Worm (Caenorhabditis elegans) whole organism, late embryonic: ENCODE results near the gene mif-4.
"Not testable (repeated sequence)": the region's sequence is repeated elsewhere in the genome, so short reads cannot be mapped to it uniquely, and the experiment has no call there.

Experiments used
- C08G9.2 ChIP-seq: sonication (generic microtip); optimal IDR thresholded peaks from 2 replicates; lab custom pipeline; 2016; ENCODE audit warnings: mild to moderate bottlenecking, missing genetic modification characterization, moderate library complexity, missing compliant biosample characterization
- K02D7.2 ChIP-seq: sonication (generic microtip); optimal IDR thresholded peaks from 2 replicates; lab custom pipeline; 2017; ENCODE audit warnings: mild to moderate bottlenecking, missing genetic modification characterization, missing compliant biosample characterization
- K09A11.1 ChIP-seq: sonication (generic microtip); optimal IDR thresholded peaks from 2 replicates; lab custom pipeline; 2017; ENCODE audit warnings: antibody characterized with exemption, mild to moderate bottlenecking, missing genetic modification characterization, missing compliant biosample characterization; ENCODE audit not compliant: insufficient read depth
- ceh-14 ChIP-seq: sonication (generic microtip); optimal IDR thresholded peaks from 2 replicates; lab custom pipeline; 2016; ENCODE audit warnings: missing genotype, missing genetic modification characterization, missing compliant biosample characterization
- ceh-18 ChIP-seq: sonication (generic microtip); optimal IDR thresholded peaks from 2 replicates; lab custom pipeline; 2016; ENCODE audit warnings: missing genetic modification characterization, missing compliant biosample characterization
- ceh-19 ChIP-seq: fragments of 200-800 bp; sonication (Bioruptor generic); optimal IDR thresholded peaks from 2 replicates; lab custom pipeline; 2018; ENCODE audit warnings: mild to moderate bottlenecking, missing genetic modification characterization, missing compliant biosample characterization
- ceh-2 ChIP-seq: sonication (generic microtip); optimal IDR thresholded peaks from 2 replicates; lab custom pipeline; 2016; ENCODE audit warnings: missing genotype, missing genetic modification characterization, missing compliant biosample characterization
- ceh-22 ChIP-seq: sonication (generic microtip); optimal IDR thresholded peaks from 2 replicates; lab custom pipeline; 2017; ENCODE audit warnings: missing biosample characterization, missing genetic modification characterization
- ceh-30 ChIP-seq: fragments of 150-350 bp; optimal IDR thresholded peaks from 2 replicates; lab custom pipeline; 2014; ENCODE audit warnings: missing biosample characterization, missing genetic modification characterization
- ceh-34 ChIP-seq: sonication (generic microtip); optimal IDR thresholded peaks from 2 replicates; lab custom pipeline; 2016; ENCODE audit warnings: mild to moderate bottlenecking, missing genetic modification characterization, missing compliant biosample characterization
- ceh-45 ChIP-seq: fragments of 200-800 bp; sonication (Bioruptor generic); IDR thresholded peaks from 2 replicates; pipeline ENCODE4 v1.3.6; 2022; ENCODE audit warnings: missing genetic modification reagents, missing genetic modification characterization, missing compliant biosample characterization
- ceh-48 ChIP-seq: sonication (generic microtip); optimal IDR thresholded peaks from 2 replicates; lab custom pipeline; 2016; ENCODE audit warnings: missing genetic modification characterization, inconsistent platforms, missing compliant biosample characterization
- dmd-4 ChIP-seq: sonication (generic microtip); optimal IDR thresholded peaks from 2 replicates; lab custom pipeline; 2016; ENCODE audit warnings: borderline replicate concordance, missing genetic modification characterization, missing compliant biosample characterization
- elt-2 ChIP-seq: sonication (generic microtip); optimal IDR thresholded peaks from 2 replicates; lab custom pipeline; 2016; ENCODE audit warnings: missing genetic modification reagents, missing genetic modification characterization, missing compliant biosample characterization
- eyg-1 ChIP-seq: sonication (generic microtip); optimal IDR thresholded peaks from 2 replicates; lab custom pipeline; 2016; ENCODE audit warnings: missing genotype, missing genetic modification characterization, missing compliant biosample characterization
- fax-1 ChIP-seq: sonication (generic microtip); optimal IDR thresholded peaks from 2 replicates; lab custom pipeline; 2016; ENCODE audit warnings: missing genotype, missing genetic modification characterization, missing compliant biosample characterization
- fkh-10 ChIP-seq: fragments of 150-350 bp; optimal IDR thresholded peaks from 2 replicates; lab custom pipeline; 2014; ENCODE audit warnings: missing biosample characterization, missing genetic modification reagents, missing genetic modification characterization
- fkh-6 ChIP-seq: sonication (generic microtip); optimal IDR thresholded peaks from 2 replicates; lab custom pipeline; 2016; ENCODE audit warnings: missing genetic modification characterization, missing compliant biosample characterization
- hlh-6 ChIP-seq: sonication (generic microtip); optimal IDR thresholded peaks from 2 replicates; lab custom pipeline; 2016; ENCODE audit warnings: missing genotype, missing genetic modification characterization, missing compliant biosample characterization
- hlh-8 ChIP-seq: sonication (generic microtip); optimal IDR thresholded peaks from 2 replicates; lab custom pipeline; 2016; ENCODE audit warnings: missing genotype, missing genetic modification characterization, missing compliant biosample characterization
- nfya-1 ChIP-seq: sonication (generic microtip); optimal IDR thresholded peaks from 2 replicates; lab custom pipeline; 2017; ENCODE audit warnings: missing genetic modification characterization, mild to moderate bottlenecking, missing compliant biosample characterization, antibody characterized with exemption, moderate library complexity
- nhr-232 ChIP-seq: sonication (generic microtip); optimal IDR thresholded peaks from 2 replicates; lab custom pipeline; 2016; ENCODE audit warnings: missing genetic modification characterization, missing compliant biosample characterization
- npax-4 ChIP-seq: sonication (generic microtip); optimal IDR thresholded peaks from 2 replicates; lab custom pipeline; 2016; ENCODE audit warnings: missing genetic modification characterization, missing compliant biosample characterization
- pag-3 ChIP-seq: sonication (generic microtip); optimal IDR thresholded peaks from 2 replicates; lab custom pipeline; 2016; ENCODE audit warnings: missing compliant biosample characterization, missing genetic modification characterization, borderline replicate concordance
- pat-9 ChIP-seq: fragments of 200-800 bp; sonication (Bioruptor generic); optimal IDR thresholded peaks from 2 replicates; lab custom pipeline; 2018; ENCODE audit warnings: mild to moderate bottlenecking, missing genetic modification characterization, moderate library complexity, missing compliant biosample characterization
- pax-1 ChIP-seq: fragments of 150-350 bp; optimal IDR thresholded peaks from 2 replicates; lab custom pipeline; 2014; ENCODE audit warnings: missing biosample characterization, missing genetic modification characterization
- pha-2 ChIP-seq: sonication (generic microtip); optimal IDR thresholded peaks from 2 replicates; lab custom pipeline; 2017; ENCODE audit warnings: mild to moderate bottlenecking, missing genetic modification characterization, missing compliant biosample characterization
- pha-4 ChIP-seq: fragments of 150-350 bp; optimal IDR thresholded peaks from 2 replicates; lab custom pipeline; 2018; ENCODE audit warnings: missing biosample characterization, missing genetic modification reagents, missing genetic modification characterization
- pqm-1 ChIP-seq: sonication (generic microtip); optimal IDR thresholded peaks from 2 replicates; lab custom pipeline; 2016; ENCODE audit warnings: missing genetic modification characterization, missing compliant biosample characterization
- pros-1 ChIP-seq: fragments of 150-350 bp; optimal IDR thresholded peaks from 2 replicates; lab custom pipeline; 2014; ENCODE audit warnings: missing biosample characterization, missing genetic modification reagents, missing genetic modification characterization
- ref-2 ChIP-seq: sonication (generic microtip); optimal IDR thresholded peaks from 2 replicates; lab custom pipeline; 2016; ENCODE audit warnings: missing genetic modification characterization, missing compliant biosample characterization
- rnt-1 ChIP-seq: sonication (generic microtip); optimal IDR thresholded peaks from 2 replicates; lab custom pipeline; 2016; ENCODE audit warnings: missing genetic modification characterization, missing compliant biosample characterization
- sdc-2 ChIP-seq: sonication (generic microtip); optimal IDR thresholded peaks from 2 replicates; lab custom pipeline; 2016; ENCODE audit warnings: missing genotype, missing genetic modification characterization, missing compliant biosample characterization
- sox-2 ChIP-seq: fragments of 200-800 bp; sonication (Bioruptor generic); IDR thresholded peaks from 2 replicates; pipeline ENCODE4 v1.3.6; 2022; ENCODE audit warnings: missing genetic modification reagents, missing genetic modification characterization, missing compliant biosample characterization
- sox-4 ChIP-seq: sonication (generic microtip); optimal IDR thresholded peaks from 2 replicates; lab custom pipeline; 2017; ENCODE audit warnings: mild to moderate bottlenecking, missing genetic modification characterization, inconsistent platforms, missing compliant biosample characterization
- syd-9 ChIP-seq: sonication (generic microtip); optimal IDR thresholded peaks from 2 replicates; lab custom pipeline; 2016; ENCODE audit warnings: mild to moderate bottlenecking, missing genetic modification characterization, moderate library complexity, missing compliant biosample characterization
- tbx-2 ChIP-seq: sonication (generic microtip); optimal IDR thresholded peaks from 2 replicates; lab custom pipeline; 2016; ENCODE audit warnings: missing genetic modification characterization, missing compliant biosample characterization
- ttx-3 ChIP-seq: sonication (generic microtip); optimal IDR thresholded peaks from 2 replicates; lab custom pipeline; 2016; ENCODE audit warnings: missing genetic modification reagents, missing genetic modification characterization, missing compliant biosample characterization
- unc-3 ChIP-seq, 2 experiments: fragments of 200-800 bp in 1 of 2; sonication (Bioruptor generic) in 1 of 2; sonication (generic microtip) in 1 of 2; conservative IDR thresholded peaks in 1 of 2; optimal IDR thresholded peaks in 1 of 2; 2 replicates each; pipeline versions ENCODE4 v1.3.6 to Lab custom; 2016 to 2022; ENCODE audit warnings: missing compliant biosample characterization in 2 of 2, missing genetic modification characterization in 2 of 2, missing genetic modification reagents in 1 of 2
- unc-55 ChIP-seq: sonication (generic microtip); optimal IDR thresholded peaks from 2 replicates; lab custom pipeline; 2017; ENCODE audit warnings: missing biosample characterization, missing genetic modification reagents, missing genetic modification characterization

The mif-4 gene

DNA sequence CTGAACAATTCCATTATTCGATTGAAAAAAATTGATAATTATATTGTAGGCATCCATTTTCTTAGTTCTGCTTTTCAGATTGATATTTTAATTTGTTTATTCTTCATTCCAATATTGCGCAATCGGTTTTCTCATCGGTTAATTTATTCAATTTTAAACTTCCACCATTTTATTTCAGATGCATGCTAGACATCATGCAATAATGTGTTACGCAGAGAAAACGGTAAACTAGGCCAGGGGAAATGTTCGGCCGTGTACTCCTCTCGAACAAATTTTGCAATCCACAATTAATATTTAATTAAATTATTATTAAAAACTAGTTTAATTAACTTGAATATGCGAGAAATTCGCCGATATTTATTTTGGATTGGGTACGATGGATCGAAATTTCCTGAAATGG, 14.1 kb downstream of the mif-4 start, which contains the start of gene Y73B6BL.29 (continued):
- TF ChIP-seq sdc-2 (no peak), nfya-1 (tag; lab: Kevin White, UChicago) (peak; percentile 50), fkh-10 (GFP tag; lab: Kevin White, UChicago) (no peak), pha-2 (tag; lab: Kevin White, UChicago) (peak; percentile 40), dmd-4 (tag; lab: Kevin White, UChicago) (no peak), K09A11.1 (no peak), tbx-2 (peak; percentile 87), elt-2 (tag; lab: Kevin White, UChicago) (peak; percentile 58), pros-1 (tag; lab: Kevin White, UChicago) (no peak), ref-2 (tag; lab: Kevin White, UChicago) (peak; percentile 90), sox-2 (GFP tag; lab: Robert Waterston, UW) (no peak), ceh-2 (peak; percentile 92), ceh-19 (peak; percentile 56), ceh-14 (peak; percentile 56), unc-55 (GFP tag; lab: Kevin White, UChicago) (peak; percentile 6), ttx-3 (peak; percentile 54), C08G9.2 (peak; percentile 93), sox-4 (tag; lab: Kevin White, UChicago) (no peak), pag-3 (tag; lab: Kevin White, UChicago) (no peak), pat-9 (tag; lab: Kevin White, UChicago) (no peak), hlh-8 (peak; percentile 86), ceh-45 (GFP tag; lab: Robert Waterston, UW) (no peak), unc-3 (GFP tag; conservative IDR thresholded peaks at IDR 0.05; lab: Robert Waterston, UW) (no peak), unc-3 (tag; optimal IDR thresholded peaks at IDR 0.05; lab: Kevin White, UChicago) (peak; percentile 27), K02D7.2 (no peak), ceh-34 (tag; lab: Kevin White, UChicago) (peak; percentile 13), ceh-30 (tag; lab: Kevin White, UChicago) (no peak), rnt-1 (peak; percentile 59), ceh-22 (tag; lab: Kevin White, UChicago) (no peak), pax-1 (peak; percentile 63), ceh-18 (tag; lab: Kevin White, UChicago) (peak; percentile 27), pqm-1 (tag; lab: Kevin White, UChicago) (peak; percentile 69), hlh-6 (tag; lab: Kevin White, UChicago) (no peak), fkh-6 (tag; lab: Kevin White, UChicago) (no peak)

DNA sequence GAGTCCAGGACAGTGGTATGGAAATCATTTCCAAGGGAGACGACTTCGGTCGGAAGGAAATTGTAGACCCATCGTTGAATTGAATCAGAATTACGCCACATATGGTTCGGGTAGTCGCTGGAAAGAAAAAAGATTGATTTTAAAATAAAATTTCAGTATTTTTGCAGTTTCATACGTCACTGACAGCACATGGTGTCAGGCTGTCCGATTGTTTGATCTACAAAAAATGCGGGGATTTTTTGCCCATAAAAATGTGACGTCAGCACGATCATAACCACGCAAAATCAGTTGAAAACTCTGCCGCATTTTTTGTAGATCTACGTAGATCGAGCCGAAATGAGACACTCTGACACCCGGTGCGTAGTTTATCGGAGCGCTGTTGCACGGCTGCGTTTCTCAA, 18.4 kb downstream of the mif-4 start, which contains the start of gene Y73B6BL.12:
TSS of gene Y73B6BL.12 (minus strand) at position 101 of the 400 bp plus-strand sequence.
- not testable (repeated sequence) for TF ChIP-seq pqm-1, eyg-1, pha-2 (tag; lab: Kevin White, UChicago)

DNA sequence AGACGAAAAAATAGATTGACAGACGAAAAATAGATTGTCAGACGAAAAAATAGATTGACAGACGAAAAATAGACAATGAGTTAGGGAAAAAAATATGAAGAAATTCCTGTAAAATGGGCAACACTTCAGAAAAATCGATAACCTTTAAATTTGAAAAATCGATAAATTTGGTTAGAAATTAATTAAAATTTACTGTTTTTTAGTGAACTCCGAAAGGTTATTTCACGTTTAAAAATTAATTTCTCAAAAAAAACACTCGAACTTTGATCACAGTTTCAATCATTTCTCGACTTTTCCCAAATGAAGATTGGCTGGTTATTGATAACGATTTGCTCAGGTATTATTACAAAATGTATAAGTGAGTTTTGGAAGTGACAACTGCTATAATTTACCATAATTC, 28.4 kb downstream of the mif-4 start, which contains the start of gene csp-2:
TSS of gene csp-2 (plus strand) at position 301 of the 400 bp plus-strand sequence.
- TF ChIP-seq pha-4 (tag; lab: Kevin White, UChicago) (no peak), npax-4 (tag; lab: Kevin White, UChicago) (no peak), K09A11.1 (no peak), pros-1 (tag; lab: Kevin White, UChicago) (no peak), sdc-2 (no peak), ceh-48 (tag; lab: Kevin White, UChicago) (no peak), nhr-232 (tag; lab: Kevin White, UChicago) (no peak), syd-9 (tag; lab: Kevin White, UChicago) (no peak), fax-1 (tag; lab: Kevin White, UChicago) (no peak)
